Worm (Caenorhabditis elegans): ENCODE measurements around the gene pzf-1.

Gene pzf-1

ce11 chrV:15885967-15886366 is 42.3 kb downstream of the pzf-1 start, which contains the start of gene T06C12.9:
Gene T06C12.9, minus strand, starts transcription at chrV:15886067.
- TF ChIP-seq sdc-2 (tag; optimal IDR thresholded peaks at IDR 0.05) (no peak), fkh-6 (tag; optimal IDR thresholded peaks at IDR 0.05) (no peak), che-1 (tag; optimal IDR thresholded peaks at IDR 0.05) (no peak), ceh-24 (tag; optimal IDR thresholded peaks at IDR 0.05) (no peak), gmeb-2 (tag; optimal IDR thresholded peaks at IDR 0.05) (no peak), lim-6 (tag; optimal IDR thresholded peaks at IDR 0.05) (no peak), nhr-11 (tag; optimal IDR thresholded peaks at IDR 0.05) (no peak), madf-2 (tag; optimal IDR thresholded peaks at IDR 0.05) (no peak), npax-4 (tag; optimal IDR thresholded peaks at IDR 0.05) (no peak), sox-2 (GFP tag; IDR thresholded peaks at IDR 0.05) (no peak), nfya-1 (tag; optimal IDR thresholded peaks at IDR 0.05) (no peak), pag-3 (tag; optimal IDR thresholded peaks at IDR 0.05; ENCODE audit: borderline replicate concordance) (no peak), pqm-1 (tag; optimal IDR thresholded peaks at IDR 0.05) (no peak), zip-5 (tag; optimal IDR thresholded peaks at IDR 0.05) (no peak), ceh-31 (tag; optimal IDR thresholded peaks at IDR 0.05) (no peak), tbx-2 (tag; optimal IDR thresholded peaks at IDR 0.05) (no peak), unc-55 (GFP tag; optimal IDR thresholded peaks at IDR 0.05) (no peak), ceh-22 (tag; optimal IDR thresholded peaks at IDR 0.05) (no peak), pax-1 (tag; optimal IDR thresholded peaks at IDR 0.05) (no peak)

ce11 chrV:15884698-15885097 is 43.5 kb downstream of the pzf-1 start, which contains the start of gene oac-42:
Gene oac-42, minus strand, starts transcription at chrV:15884798.
- TF ChIP-seq ceh-45 (GFP tag; IDR thresholded peaks at IDR 0.05) (no peak), ceh-6 (GFP tag; optimal IDR thresholded peaks at IDR 0.05) (no peak), ets-4 (tag; optimal IDR thresholded peaks at IDR 0.05) (no peak), sox-2 (GFP tag; IDR thresholded peaks at IDR 0.05) (no peak), dve-1 (tag; optimal IDR thresholded peaks at IDR 0.05) (no peak), ztf-16 (tag; optimal IDR thresholded peaks at IDR 0.05) (no peak), unc-86 (tag; optimal IDR thresholded peaks at IDR 0.05) (no peak)

ce11 chrV:15880705-15881104 is 47.5 kb downstream of the pzf-1 start:
- TF ChIP-seq sox-4 (tag; optimal IDR thresholded peaks at IDR 0.05) (no peak), fkh-6 (tag; optimal IDR thresholded peaks at IDR 0.05) (no peak), ttx-3 (tag; optimal IDR thresholded peaks at IDR 0.05) (no peak), elt-2 (tag; optimal IDR thresholded peaks at IDR 0.05) (peak; percentile 32)

ce11 chrV:15880033-15880432 is 48.2 kb downstream of the pzf-1 start:
- TF ChIP-seq unc-42 (tag; optimal IDR thresholded peaks at IDR 0.05) (no peak), pax-1 (tag; optimal IDR thresholded peaks at IDR 0.05) (no peak), syd-9 (tag; optimal IDR thresholded peaks at IDR 0.05) (no peak), ceh-34 (tag; optimal IDR thresholded peaks at IDR 0.05) (no peak), elt-2 (tag; optimal IDR thresholded peaks at IDR 0.05) (no peak), ceh-30 (tag; optimal IDR thresholded peaks at IDR 0.05) (no peak), ceh-18 (tag; optimal IDR thresholded peaks at IDR 0.05) (no peak)

- TF ChIP-seq hlh-13 (GFP tag; optimal IDR thresholded peaks at IDR 0.05) (no peak), syd-9 (tag; optimal IDR thresholded peaks at IDR 0.05) (no peak), pqm-1 (tag; optimal IDR thresholded peaks at IDR 0.05) (no peak), dve-1 (tag; optimal IDR thresholded peaks at IDR 0.05) (no peak), ceh-14 (tag; optimal IDR thresholded peaks at IDR 0.05) (no peak), C08G9.2 (tag; optimal IDR thresholded peaks at IDR 0.05) (no peak), hlh-8 (tag; optimal IDR thresholded peaks at IDR 0.05) (no peak), tbx-7 (tag; optimal IDR thresholded peaks at IDR 0.05) (no peak)
Observed at ce11 chrV:15879508-15879907, 48.7 kb downstream of the pzf-1 start, which contains the start of gene nhr-84. Gene nhr-84, minus strand, starts transcription at chrV:15879608.

Measured in whole organism, late embryonic.